Fruit fly (Drosophila melanogaster) whole organism, prepupa: ENCODE measurements around the gene kni.

Source experiments
- CG11902 ChIP-seq: fragments of 200-800 bp; sonication (Bioruptor generic); optimal IDR thresholded peaks from 3 replicates; lab custom pipeline; 2016; ENCODE audit warnings: missing biosample characterization, missing genetic modification characterization
- CG8319 ChIP-seq: fragments of 200-800 bp; sonication (Bioruptor generic); optimal IDR thresholded peaks from 3 replicates; lab custom pipeline; 2016; ENCODE audit warnings: missing biosample characterization, missing genetic modification characterization
- OdsH ChIP-seq: fragments of 200-800 bp; sonication (Bioruptor generic); optimal IDR thresholded peaks from 3 replicates; lab custom pipeline; 2016; ENCODE audit warnings: missing biosample characterization, missing genetic modification characterization
- dsx ChIP-seq: fragments of 200-800 bp; optimal IDR thresholded peaks from 3 replicates; lab custom pipeline; 2019; ENCODE audit warnings: missing biosample characterization, mild to moderate bottlenecking, missing genetic modification characterization, moderate library complexity; ENCODE audit not compliant: poor library complexity, severe bottlenecking

- no peak for TF ChIP-seq dsx
- no peak for TF ChIP-seq CG11902
- TF ChIP-seq OdsH (GFP tag; lab: Kevin White, UChicago): no peak
- no peak for TF ChIP-seq CG8319
Measured at dm6 chr3L:20696494-20696893, 1.3 kb upstream of the kni start.
